Worm (Caenorhabditis elegans) whole organism, early embryonic: ENCODE measurements around the gene C34E10.12.

Experiments
- F13C5.2 ChIP-seq: sonication (generic microtip); optimal IDR thresholded peaks from 2 replicates; lab custom pipeline; 2017; ENCODE audit warnings: mild to moderate bottlenecking, missing genetic modification characterization, inconsistent platforms, missing compliant biosample characterization
- ama-1 ChIP-seq: fragments of 150-350 bp; optimal IDR thresholded peaks from 2 replicates; lab custom pipeline; 2014
- ceh-13 ChIP-seq: fragments of 200-800 bp; sonication (Bioruptor generic); optimal IDR thresholded peaks from 2 replicates; lab custom pipeline; 2018; ENCODE audit warnings: mild to moderate bottlenecking, missing genetic modification characterization, missing compliant biosample characterization
- ets-7 ChIP-seq: sonication (generic microtip); optimal IDR thresholded peaks from 2 replicates; lab custom pipeline; 2016; ENCODE audit warnings: missing genotype, missing genetic modification characterization, missing compliant biosample characterization
- flt-1 ChIP-seq: fragments of 200-800 bp; sonication (Bioruptor generic); IDR thresholded peaks from 2 replicates; pipeline ENCODE4 v1.3.6; 2022; ENCODE audit warnings: missing genetic modification characterization, missing compliant biosample characterization
- hmbx-1 ChIP-seq: sonication (generic microtip); optimal IDR thresholded peaks from 2 replicates; lab custom pipeline; 2016; ENCODE audit warnings: mild to moderate bottlenecking, missing genetic modification characterization, missing compliant biosample characterization
- hnd-1 ChIP-seq: sonication (generic microtip); optimal IDR thresholded peaks from 2 replicates; lab custom pipeline; 2016; ENCODE audit warnings: missing genetic modification characterization, missing compliant biosample characterization
- sea-1 ChIP-seq: fragments of 200-800 bp; sonication (Bioruptor generic); conservative IDR thresholded peaks from 2 replicates; pipeline ENCODE4 v1.3.6; 2022; ENCODE audit warnings: missing genetic modification characterization, missing compliant biosample characterization
- tbx-37 ChIP-seq: fragments of 200-800 bp; sonication (Bioruptor generic); conservative IDR thresholded peaks from 2 replicates; pipeline ENCODE4 v1.3.6; 2022; ENCODE audit warnings: missing genetic modification reagents, missing genetic modification characterization, missing compliant biosample characterization

DNA sequence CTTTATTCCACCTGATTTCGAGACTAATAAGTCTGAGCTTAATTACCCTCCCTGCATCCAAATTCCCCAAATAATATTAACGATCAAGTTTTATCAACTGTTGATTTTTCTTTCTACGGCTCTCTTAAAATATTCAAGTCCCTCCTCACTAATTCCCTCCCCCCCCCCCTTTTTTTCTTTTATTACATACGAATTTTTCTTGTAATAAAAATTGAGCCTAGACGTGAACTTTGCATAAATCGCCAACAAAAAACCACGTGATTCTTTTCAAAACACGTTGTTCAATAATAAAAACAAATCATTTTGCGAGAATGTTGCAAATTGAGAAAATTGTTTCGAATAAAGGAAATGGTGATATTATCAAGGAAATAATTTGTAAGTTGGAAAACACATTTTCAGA is 39.3 kb downstream of the C34E10.12 start, which contains the start of gene K10D2.8:
- TF ChIP-seq ama-1 (lab: Kevin White, UChicago) (no peak), tbx-37 (GFP tag; lab: Robert Waterston, UW) (no peak), sea-1 (GFP tag; lab: Robert Waterston, UW) (no peak), hnd-1 (tag; lab: Kevin White, UChicago) (no peak), ceh-13 (GFP tag; lab: Kevin White, UChicago) (no peak), hmbx-1 (no peak), ets-7 (tag; lab: Kevin White, UChicago) (no peak), F13C5.2 (no peak), flt-1 (GFP tag; lab: Robert Waterston, UW) (no peak)
